Worm (Caenorhabditis elegans): ENCODE data around the gene C56G2.9.
A peak's percentile ranks its signal among the peaks of the same experiment; 100 is the strongest.

C56G2.9 gene

DNA sequence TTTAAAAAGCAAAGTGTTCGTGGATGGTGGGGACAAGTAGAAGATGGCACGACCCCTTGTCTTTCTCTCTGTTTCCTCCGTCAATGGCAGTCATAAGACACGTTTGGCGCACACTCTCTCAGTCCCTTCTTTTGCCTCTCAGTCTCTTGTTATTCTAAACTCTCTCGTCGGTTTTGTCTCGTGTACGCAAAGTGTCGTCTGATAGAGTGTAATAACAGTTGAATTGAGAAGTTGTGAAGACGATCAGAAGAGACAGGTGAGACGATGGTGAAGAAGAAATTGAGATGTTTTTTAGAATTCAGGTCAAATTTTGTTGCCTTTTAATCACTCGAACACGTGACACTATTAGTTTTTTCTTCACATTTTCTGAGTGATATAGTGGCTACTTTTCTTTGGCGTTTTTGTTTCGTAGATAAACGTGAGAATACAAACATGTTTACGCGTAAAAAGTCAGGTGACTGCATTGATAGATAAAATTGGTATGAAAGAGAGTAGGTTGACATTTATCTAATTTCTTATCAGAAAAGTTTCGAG lies 39.9 kb downstream of the C56G2.9 start, which contains the start of gene F47D12.9:
Gene F47D12.9, minus strand, starts transcription at position 267 of the 534 bp plus-strand sequence.
- no peak for TF ChIP-seq blmp-1 (tag; optimal IDR thresholded peaks at IDR 0.05)
- no peak for TF ChIP-seq ceh-39 (tag; optimal IDR thresholded peaks at IDR 0.05)
- peak; percentile 10 for TF ChIP-seq unc-62 (GFP tag; optimal IDR thresholded peaks at IDR 0.05)
- TF ChIP-seq lsy-2 (tag; optimal IDR thresholded peaks at IDR 0.05), result no peak
- peak; percentile 62 for TF ChIP-seq pha-4 (tag; optimal IDR thresholded peaks at IDR 0.05)
- TF ChIP-seq lin-13 (tag; optimal IDR thresholded peaks at IDR 0.05), result peak; percentile 39
- no peak for TF ChIP-seq snpc-4 (tag; optimal IDR thresholded peaks at IDR 0.05)
- TF ChIP-seq mep-1 (tag; optimal IDR thresholded peaks at IDR 0.05), result peak; percentile 54
- peak; percentile 28 for TF ChIP-seq ces-1 (GFP tag; optimal IDR thresholded peaks at IDR 0.05)
- TF ChIP-seq unc-120 (tag; optimal IDR thresholded peaks at IDR 0.05; ENCODE audit: poor library complexity, severe bottlenecking), result peak; percentile 20
- TF ChIP-seq hlh-1 (tag; optimal IDR thresholded peaks at IDR 0.05), result peak; percentile 53
- TF ChIP-seq elt-3 (tag; optimal IDR thresholded peaks at IDR 0.05), result no peak

DNA sequence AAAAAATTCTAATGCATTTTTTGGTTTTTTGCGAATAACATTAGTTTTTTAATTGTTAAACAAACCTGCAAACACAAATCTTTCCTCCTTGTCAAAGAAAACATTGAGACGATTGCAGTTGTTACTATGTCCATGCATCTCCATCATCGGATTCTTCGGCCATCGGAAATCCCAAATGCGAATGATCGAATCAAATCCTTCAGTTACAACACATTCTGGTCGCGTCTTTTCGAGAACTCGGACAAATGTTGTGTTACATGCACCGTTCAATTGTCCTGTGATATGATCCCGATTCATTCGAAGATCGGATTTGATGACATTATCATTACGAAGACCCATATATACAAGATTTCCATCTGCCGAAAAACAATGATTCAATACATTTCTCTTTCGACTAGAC lies 42.8 kb downstream of the C56G2.9 start:
- TF ChIP-seq unc-62 (GFP tag; optimal IDR thresholded peaks at IDR 0.05) (no peak), tbx-8 (GFP tag; optimal IDR thresholded peaks at IDR 0.05) (no peak), lin-13 (tag; optimal IDR thresholded peaks at IDR 0.05) (no peak), lin-32 (GFP tag; optimal IDR thresholded peaks at IDR 0.05) (no peak), sem-2 (GFP tag; optimal IDR thresholded peaks at IDR 0.05) (no peak), nhr-76 (tag; optimal IDR thresholded peaks at IDR 0.05) (no peak), ztf-11 (tag; optimal IDR thresholded peaks at IDR 0.05) (no peak), mab-5 (tag; optimal IDR thresholded peaks at IDR 0.05) (no peak), ceh-39 (tag; optimal IDR thresholded peaks at IDR 0.05) (no peak), lsy-2 (tag; optimal IDR thresholded peaks at IDR 0.05) (no peak), bed-3 (GFP tag; optimal IDR thresholded peaks at IDR 0.05) (no peak), nhr-12 (tag; optimal IDR thresholded peaks at IDR 0.05) (no peak), unc-120 (tag; optimal IDR thresholded peaks at IDR 0.05; ENCODE audit: poor library complexity, severe bottlenecking) (no peak), drap-1 (GFP tag; optimal IDR thresholded peaks at IDR 0.05) (no peak), nhr-2 (tag; optimal IDR thresholded peaks at IDR 0.05) (no peak)

DNA sequence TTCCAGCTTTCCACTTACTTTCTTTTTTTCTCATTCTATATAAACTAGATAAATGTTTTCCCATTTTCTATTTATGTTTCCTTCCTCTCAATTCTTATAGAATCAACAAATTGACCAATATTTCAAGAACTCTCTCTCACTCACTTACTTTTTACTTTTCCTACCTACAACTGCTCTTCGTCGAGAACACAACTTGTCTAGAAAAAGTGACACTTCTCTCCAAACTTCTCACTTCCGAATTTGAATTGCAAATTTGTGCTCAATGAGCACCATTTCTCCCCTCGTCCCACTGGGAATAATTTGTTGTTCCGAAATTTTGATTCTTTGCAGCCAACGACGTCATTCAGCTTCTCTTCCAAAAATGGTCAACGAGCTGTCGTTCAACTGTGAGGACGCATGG lies 45.0 kb downstream of the C56G2.9 start, which contains the start of gene F47D12.3:
Gene F47D12.3, plus strand, starts transcription at position 331 of the 400 bp plus-strand sequence.
- no peak for TF ChIP-seq ceh-39 (tag; optimal IDR thresholded peaks at IDR 0.05)
- TF ChIP-seq ces-1 (GFP tag; optimal IDR thresholded peaks at IDR 0.05), result no peak
- no peak for TF ChIP-seq sem-2 (GFP tag; optimal IDR thresholded peaks at IDR 0.05)
- no peak for TF ChIP-seq sptf-1 (tag; optimal IDR thresholded peaks at IDR 0.05)

DNA sequence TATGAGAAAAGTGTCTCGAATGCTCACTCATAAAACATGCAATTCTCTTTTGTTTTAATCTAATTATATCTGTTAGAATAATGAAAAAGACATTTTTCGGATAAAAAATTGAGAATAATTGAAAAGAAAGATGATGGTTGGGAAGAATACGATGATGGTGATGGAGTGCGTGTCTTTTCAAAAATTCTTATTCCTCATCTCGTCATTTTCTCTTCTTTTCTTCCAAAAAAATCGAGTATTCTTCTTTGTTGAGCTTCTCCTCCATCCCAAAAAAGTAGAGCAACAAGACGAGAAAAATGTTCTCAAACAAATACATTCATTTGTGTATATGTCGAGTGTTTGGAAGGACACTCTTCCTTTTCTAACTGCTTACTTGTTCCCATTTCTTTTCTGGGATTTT lies 45.5 kb downstream of the C56G2.9 start:
- TF ChIP-seq cnd-1 (tag; optimal IDR thresholded peaks at IDR 0.05), result no peak
- TF ChIP-seq ces-1 (GFP tag; optimal IDR thresholded peaks at IDR 0.05), result peak; percentile 33

DNA sequence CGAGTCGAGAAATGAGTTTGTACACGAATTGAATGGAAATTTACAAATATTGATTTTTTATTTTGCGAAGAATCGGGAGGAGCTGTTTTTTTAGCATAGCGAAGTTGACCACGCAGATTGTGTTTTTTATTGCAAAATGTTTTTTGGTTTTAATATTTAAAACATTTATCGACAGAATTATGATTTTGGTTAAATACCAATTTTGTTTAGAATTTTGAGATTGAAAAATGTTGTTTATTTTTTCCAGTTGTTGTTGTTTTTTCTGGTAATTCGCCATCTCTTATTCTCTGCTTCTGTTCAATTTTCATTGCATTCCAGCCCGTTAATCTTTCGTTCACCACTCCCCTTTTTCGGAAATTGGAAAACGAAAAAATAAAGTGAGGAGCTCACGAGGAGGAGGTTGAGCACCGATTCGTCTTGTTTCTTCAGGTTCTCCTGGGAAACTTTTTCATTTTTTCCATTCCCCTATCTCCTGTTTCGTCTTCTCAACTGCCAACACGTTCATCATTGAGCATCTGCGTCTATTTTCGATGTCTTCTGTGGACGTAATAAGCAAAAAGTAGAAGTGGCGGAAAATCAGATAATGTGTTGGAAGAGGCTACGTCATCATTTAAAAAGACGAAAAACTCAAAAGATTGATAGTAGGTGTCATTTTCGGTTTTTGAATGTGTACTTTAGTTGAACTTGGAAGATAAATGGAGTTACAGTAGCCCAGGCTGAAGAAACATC lies 47.0 kb downstream of the C56G2.9 start, which contains the start of gene F47D12.7:
Gene F47D12.7, minus strand, starts transcription at position 51 of the 729 bp plus-strand sequence.
- TF ChIP-seq ceh-43 (GFP tag; optimal IDR thresholded peaks at IDR 0.05), result no peak
- no peak for TF ChIP-seq sem-2 (GFP tag; optimal IDR thresholded peaks at IDR 0.05)
- no peak for TF ChIP-seq mls-2 (tag; optimal IDR thresholded peaks at IDR 0.05)
- no peak for TF ChIP-seq hlh-1 (tag; optimal IDR thresholded peaks at IDR 0.05)
- no peak for TF ChIP-seq M03D4.4 (tag; optimal IDR thresholded peaks at IDR 0.05)
- TF ChIP-seq elt-1 (tag; optimal IDR thresholded peaks at IDR 0.05; ENCODE audit: borderline replicate concordance, insufficient read depth), result no peak
- TF ChIP-seq nhr-76 (tag; optimal IDR thresholded peaks at IDR 0.05), result no peak
